Worm (Caenorhabditis elegans): ENCODE measurements around the gene Y17D7B.3.
"Not testable (repeated sequence)": the region's sequence is repeated elsewhere in the genome, so short reads cannot be mapped to it uniquely, and the experiment has no call there.

Y17D7B.3 gene

DNA sequence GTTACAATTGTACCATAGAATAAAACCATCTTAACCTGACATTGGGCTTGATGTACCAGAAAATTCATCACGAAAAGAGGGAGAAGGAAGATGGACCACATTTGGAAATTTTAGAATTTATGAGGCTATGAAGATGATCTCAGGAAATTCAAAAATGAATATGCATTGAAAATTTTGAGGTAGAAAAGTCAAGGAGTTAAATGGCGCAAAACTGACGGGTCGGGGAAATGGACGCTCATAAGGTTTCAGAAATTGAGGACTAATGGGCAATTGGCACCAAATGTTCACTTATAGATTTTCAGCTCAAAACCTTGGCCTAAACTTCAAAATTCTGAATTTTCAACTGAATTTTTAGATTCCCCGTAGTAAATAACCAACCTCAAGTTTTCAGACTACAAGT, 16.0 kb downstream of the Y17D7B.3 start, which contains the start of gene clec-255:
Gene clec-255 (minus strand): TSS at position 101 of the 400 bp plus-strand sequence.
- TF ChIP-seq elt-1 (tag; optimal IDR thresholded peaks at IDR 0.05; ENCODE audit: borderline replicate concordance, insufficient read depth) (no peak), sptf-1 (tag; optimal IDR thresholded peaks at IDR 0.05) (no peak), nhr-12 (tag; optimal IDR thresholded peaks at IDR 0.05) (no peak), ham-2 (GFP tag; optimal IDR thresholded peaks at IDR 0.05) (no peak), nhr-28 (tag; optimal IDR thresholded peaks at IDR 0.05) (no peak), cnd-1 (tag; optimal IDR thresholded peaks at IDR 0.05) (no peak), ceh-83 (GFP tag; optimal IDR thresholded peaks at IDR 0.05) (no peak), M03D4.4 (tag; optimal IDR thresholded peaks at IDR 0.05) (no peak), sem-2 (GFP tag; optimal IDR thresholded peaks at IDR 0.05) (no peak), bed-3 (GFP tag; optimal IDR thresholded peaks at IDR 0.05) (no peak)

- TF ChIP-seq cnd-1 (tag; optimal IDR thresholded peaks at IDR 0.05) (no peak), nhr-28 (tag; optimal IDR thresholded peaks at IDR 0.05) (no peak), sem-2 (GFP tag; optimal IDR thresholded peaks at IDR 0.05) (no peak), mep-1 (tag; optimal IDR thresholded peaks at IDR 0.05) (no peak), ceh-39 (tag; optimal IDR thresholded peaks at IDR 0.05) (no peak), lsy-2 (tag; optimal IDR thresholded peaks at IDR 0.05) (no peak), lin-13 (tag; optimal IDR thresholded peaks at IDR 0.05) (no peak), ham-2 (GFP tag; optimal IDR thresholded peaks at IDR 0.05) (no peak), unc-62 (GFP tag; optimal IDR thresholded peaks at IDR 0.05) (no peak), M03D4.4 (tag; optimal IDR thresholded peaks at IDR 0.05) (no peak), nhr-237 (tag; optimal IDR thresholded peaks at IDR 0.05) (no peak), flh-1 (GFP tag; optimal IDR thresholded peaks at IDR 0.05) (no peak), bed-3 (GFP tag; optimal IDR thresholded peaks at IDR 0.05) (no peak), hlh-1 (tag; optimal IDR thresholded peaks at IDR 0.05) (no peak)
Observed at ce11 chrV:18769902-18770301, 16.7 kb downstream of the Y17D7B.3 start.

DNA sequence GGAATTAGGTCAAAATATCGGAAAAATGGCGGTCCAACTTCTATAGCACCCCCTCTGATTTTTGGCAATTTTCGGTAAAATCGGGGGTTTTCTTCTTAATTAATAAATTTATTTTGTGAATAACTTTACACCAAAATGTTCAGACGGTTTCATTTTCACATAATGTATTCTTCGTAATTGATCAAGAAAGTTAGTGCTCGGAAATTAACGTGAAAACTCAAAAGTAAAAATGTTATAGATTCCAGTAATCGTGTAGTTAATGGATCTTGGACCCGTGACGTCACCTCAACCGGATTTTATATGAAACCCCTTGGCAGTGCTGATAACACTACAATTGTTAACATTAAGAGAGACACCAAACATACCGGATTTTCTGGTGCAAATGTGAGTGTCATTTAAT, 24.6 kb downstream of the Y17D7B.3 start, which contains the start of gene F11D11.22:
Gene F11D11.22 (plus strand): TSS at position 301 of the 400 bp plus-strand sequence.
- TF ChIP-seq snpc-4, M03D4.4, elt-3 (tag; optimal IDR thresholded peaks at IDR 0.05): not testable (repeated sequence)

DNA sequence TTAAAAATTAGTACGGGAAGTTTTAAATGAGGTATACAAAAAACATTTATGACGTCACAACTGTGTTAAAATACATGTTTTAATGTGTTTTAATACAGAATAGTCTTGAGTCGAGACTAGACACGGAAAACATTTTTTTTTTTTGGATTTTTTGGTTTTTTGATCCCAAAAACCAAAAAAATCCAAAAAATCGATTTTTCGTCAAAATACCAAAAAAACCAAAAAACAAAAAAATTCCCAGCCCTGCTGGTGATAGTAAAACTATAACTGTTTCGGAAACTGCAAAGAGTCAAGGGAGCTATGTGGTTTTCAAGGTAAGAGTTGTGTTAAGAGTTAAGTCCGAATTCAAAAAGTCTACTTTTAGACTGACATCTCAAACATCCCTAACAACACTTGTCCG, 25.5 kb downstream of the Y17D7B.3 start, which contains the start of gene F11D11.4:
Gene F11D11.4 (plus strand): TSS at position 301 of the 400 bp plus-strand sequence.
- TF ChIP-seq bed-3 (GFP tag; optimal IDR thresholded peaks at IDR 0.05) (no peak), snpc-4 (tag; optimal IDR thresholded peaks at IDR 0.05) (no peak), pha-4 (tag; optimal IDR thresholded peaks at IDR 0.05) (no peak), sem-2 (GFP tag; optimal IDR thresholded peaks at IDR 0.05) (no peak), unc-120 (tag; optimal IDR thresholded peaks at IDR 0.05; ENCODE audit: poor library complexity, severe bottlenecking) (no peak), unc-39 (tag; optimal IDR thresholded peaks at IDR 0.05) (no peak), nhr-76 (tag; optimal IDR thresholded peaks at IDR 0.05) (no peak), hlh-1 (tag; optimal IDR thresholded peaks at IDR 0.05) (no peak), ham-2 (GFP tag; optimal IDR thresholded peaks at IDR 0.05) (no peak)

- TF ChIP-seq mep-1 (tag; optimal IDR thresholded peaks at IDR 0.05) = no peak
- TF ChIP-seq sem-2 (GFP tag; optimal IDR thresholded peaks at IDR 0.05) = no peak
- TF ChIP-seq drap-1 (GFP tag; optimal IDR thresholded peaks at IDR 0.05) = no peak
- no peak for TF ChIP-seq zip-8 (tag; optimal IDR thresholded peaks at IDR 0.05)
- no peak for TF ChIP-seq unc-120 (tag; optimal IDR thresholded peaks at IDR 0.05; ENCODE audit: poor library complexity, severe bottlenecking)
- TF ChIP-seq elt-3 (tag; optimal IDR thresholded peaks at IDR 0.05) = no peak
- no peak for TF ChIP-seq unc-62 (GFP tag; optimal IDR thresholded peaks at IDR 0.05)
- TF ChIP-seq unc-39 (tag; optimal IDR thresholded peaks at IDR 0.05) = no peak
- TF ChIP-seq sptf-1 (tag; optimal IDR thresholded peaks at IDR 0.05) = no peak
- no peak for TF ChIP-seq ces-1 (GFP tag; optimal IDR thresholded peaks at IDR 0.05)
- TF ChIP-seq ztf-11 (tag; optimal IDR thresholded peaks at IDR 0.05) = no peak
- TF ChIP-seq nhr-237 (tag; optimal IDR thresholded peaks at IDR 0.05) = no peak
- no peak for TF ChIP-seq pha-4 (tag; optimal IDR thresholded peaks at IDR 0.05)
- no peak for TF ChIP-seq mab-5 (tag; optimal IDR thresholded peaks at IDR 0.05)
Observed at ce11 chrV:18760174-18760573, 26.4 kb downstream of the Y17D7B.3 start, which contains the start of gene F11D11.3. TSS of gene F11D11.3 (minus strand) at chrV:18760274.

- not testable (repeated sequence) for TF ChIP-seq ceh-39, nhr-2, snpc-4 (tag; optimal IDR thresholded peaks at IDR 0.05)
Observed at ce11 chrV:18754328-18754727, 32.3 kb downstream of the Y17D7B.3 start, which contains the start of gene clec-254. TSS of gene clec-254 (minus strand) at chrV:18754428.

Measured in whole organism, mixed stage, embryonic.